Fruit fly (Drosophila melanogaster): ENCODE data around the gene RpS5a.

RpS5a gene

DNA sequence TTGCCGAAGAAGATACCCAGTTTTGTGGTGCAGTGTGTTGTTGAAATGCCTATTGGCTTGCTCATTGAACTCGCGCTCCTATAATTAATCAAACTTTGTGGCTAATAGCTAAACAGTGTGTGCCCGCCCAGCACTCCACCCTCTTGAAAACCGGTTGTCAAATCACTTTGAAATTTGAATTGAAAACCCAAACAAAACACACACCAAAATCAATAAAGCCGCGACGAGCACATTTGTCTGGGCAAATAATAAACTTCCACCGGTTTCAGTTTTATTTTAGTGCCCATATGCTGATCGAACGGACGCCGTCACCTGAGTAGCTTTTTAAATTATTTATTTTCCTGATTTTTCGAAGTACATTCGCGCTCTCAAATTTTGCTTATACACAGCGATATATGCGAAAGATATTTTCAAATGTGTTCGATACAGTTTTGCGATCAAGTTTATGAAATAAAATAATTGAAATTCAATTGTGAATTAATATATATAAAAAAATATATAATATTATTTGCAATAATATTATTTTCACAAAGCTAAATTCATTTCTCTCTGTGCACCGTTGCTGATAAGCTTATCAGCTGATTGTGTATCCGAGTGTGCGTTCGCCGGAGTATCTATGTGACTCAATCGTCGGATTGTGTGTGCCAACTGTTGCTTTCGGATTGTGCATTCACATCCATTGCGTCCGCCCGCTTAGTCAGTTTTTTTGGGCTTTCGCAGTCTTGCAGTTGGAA is 18.2 kb downstream of the RpS5a start (continued):
- TF ChIP-seq CG15479 (GFP tag; optimal IDR thresholded peaks at IDR 0.05) (peak; percentile 66), Mad (GFP tag; optimal IDR thresholded peaks at IDR 0.05) (no peak), CG12236 (GFP tag; optimal IDR thresholded peaks at IDR 0.05) (no peak), CG10462 (GFP tag; optimal IDR thresholded peaks at IDR 0.05) (peak; percentile 27), dm (GFP tag; optimal IDR thresholded peaks at IDR 0.05) (no peak), repo (GFP tag; optimal IDR thresholded peaks at IDR 0.05) (no peak), NFAT (GFP tag; IDR thresholded peaks at IDR 0.05) (peak; percentile 53; the same call in 1 of the 2 replicates), pfk (GFP tag; optimal IDR thresholded peaks at IDR 0.05) (no peak), CG7839 (tag; optimal IDR thresholded peaks at IDR 0.05) (peak; percentile 90), CG11560 (tag; IDR thresholded peaks at IDR 0.05) (no peak), twi (tag; optimal IDR thresholded peaks at IDR 0.05) (peak; percentile 23), CG13894 (tag; optimal IDR thresholded peaks at IDR 0.05) (peak; percentile 46), CG9817 (tag; optimal IDR thresholded peaks at IDR 0.05) (peak; percentile 60), CG2875 (GFP tag; optimal IDR thresholded peaks at IDR 0.05) (peak; percentile 73), CG2889 (GFP tag; IDR thresholded peaks at IDR 0.05) (peak; percentile 66; the same call in 2 of the 3 replicates), hbn (GFP tag; IDR thresholded peaks at IDR 0.05; ENCODE audit: partially characterized antibody) (no peak), bbx (GFP tag; IDR thresholded peaks at IDR 0.05; ENCODE audit: partially characterized antibody) (no peak), Stat92E (GFP tag; optimal IDR thresholded peaks at IDR 0.05) (no peak), ssp (GFP tag; IDR thresholded peaks at IDR 0.05) (peak; percentile 54; the same call in 1 of the 2 replicates), gsb (GFP tag; IDR thresholded peaks at IDR 0.05) (peak; percentile 67; the same call in 1 of the 2 replicates), CG18011 (GFP tag; optimal IDR thresholded peaks at IDR 0.05) (peak; percentile 32), CG2712 (tag; optimal IDR thresholded peaks at IDR 0.05) (peak; percentile 89), CG14710 (tag; optimal IDR thresholded peaks at IDR 0.05) (peak; percentile 70), cg (GFP tag; optimal IDR thresholded peaks at IDR 0.05) (peak; percentile 19), bsh (GFP tag; optimal IDR thresholded peaks at IDR 0.05) (peak in 1 of 2 experiments; percentile 86), CG1832 (GFP tag; optimal IDR thresholded peaks at IDR 0.05) (no peak), peb (GFP tag; IDR thresholded peaks at IDR 0.05) (peak; percentile 22; the same call in 1 of the 2 replicates), ac (GFP tag; optimal IDR thresholded peaks at IDR 0.05) (no peak), chn (GFP tag; optimal IDR thresholded peaks at IDR 0.05) (no peak), dati (GFP tag; IDR thresholded peaks at IDR 0.05) (no peak), ase (GFP tag; IDR thresholded peaks at IDR 0.05) (peak; percentile 81), Med (GFP tag) (peak; percentile 90), wek (GFP tag; optimal IDR thresholded peaks at IDR 0.05) (no peak), CG17802 (tag; optimal IDR thresholded peaks at IDR 0.05) (no peak), ash1 (GFP tag; optimal IDR thresholded peaks at IDR 0.05) (no peak), Dbx (GFP tag; IDR thresholded peaks at IDR 0.05) (peak; percentile 69; the same call in 2 of the 3 replicates), CG17568 (GFP tag; optimal IDR thresholded peaks at IDR 0.05) (peak; percentile 57), Rfx (GFP tag; IDR thresholded peaks at IDR 0.05) (peak; percentile 83), emc (GFP tag; optimal IDR thresholded peaks at IDR 0.05) (no peak), p53 (GFP tag; optimal IDR thresholded peaks at IDR 0.05) (no peak), Ssrp (tag; optimal IDR thresholded peaks at IDR 0.05) (peak; percentile 70), sim (GFP tag; IDR thresholded peaks at IDR 0.05) (no peak), Ets65A (GFP tag) (peak; percentile 38), dysf (GFP tag; IDR thresholded peaks at IDR 0.05) (peak; percentile 84), fru (optimal IDR thresholded peaks at IDR 0.05) (no peak), CG12659 (GFP tag; optimal IDR thresholded peaks at IDR 0.05) (peak; percentile 83), so (GFP tag; IDR thresholded peaks at IDR 0.05) (peak; percentile 86), CG15601 (tag; optimal IDR thresholded peaks at IDR 0.05) (peak; percentile 73), gcm (GFP tag; optimal IDR thresholded peaks at IDR 0.05) (peak; percentile 75)

Measured in whole organism, embryonic.